Fruit fly (Drosophila melanogaster) whole organism, embryonic: ENCODE data around the gene CG7164.
A peak's percentile ranks its signal among the peaks of the same experiment; 100 is the strongest.

Experiments used
- Aef1 ChIP-seq: fragments of 200-800 bp; sonication (Bioruptor generic); IDR thresholded peaks from 3 replicates; pipeline ENCODE4 v1.3.6; 2022; ENCODE audit warnings: missing biosample characterization, missing genetic modification characterization
- B-H2 ChIP-seq: fragments of 200-800 bp; sonication (Bioruptor generic); optimal IDR thresholded peaks from 2 replicates; lab custom pipeline; 2018; ENCODE audit warnings: missing biosample characterization, mild to moderate bottlenecking, missing genetic modification characterization
- C15 ChIP-seq: fragments of 200-800 bp; sonication (Bioruptor generic); IDR thresholded peaks from 3 replicates; pipeline ENCODE4 v1.3.6; 2022; ENCODE audit warnings: missing biosample characterization, missing genetic modification characterization
- CG10543 ChIP-seq: fragments of 200-800 bp; sonication (Bioruptor generic); optimal IDR thresholded peaks from 3 replicates; lab custom pipeline; 2017; ENCODE audit warnings: missing biosample characterization, mild to moderate bottlenecking, missing genetic modification characterization, moderate library complexity
- CG11723 ChIP-seq: fragments of 200-800 bp; sonication (Bioruptor generic); optimal IDR thresholded peaks from 2 replicates; lab custom pipeline; 2017; ENCODE audit warnings: missing biosample characterization, mild to moderate bottlenecking, missing genetic modification characterization
- CG12104 ChIP-seq: fragments of 200-800 bp; sonication (Bioruptor generic); optimal IDR thresholded peaks from 3 replicates; lab custom pipeline; 2016; ENCODE audit warnings: missing biosample characterization, missing genetic modification characterization
- CG15479 ChIP-seq: fragments of 200-800 bp; sonication (Bioruptor generic); optimal IDR thresholded peaks from 3 replicates; lab custom pipeline; 2019; ENCODE audit warnings: missing biosample characterization, mild to moderate bottlenecking, missing genetic modification characterization, moderate library complexity
- CG16863 ChIP-seq: fragments of 200-800 bp; sonication (Bioruptor generic); optimal IDR thresholded peaks from 3 replicates; lab custom pipeline; 2016; ENCODE audit warnings: missing biosample characterization, missing genetic modification characterization
- CG17186 ChIP-seq: fragments of 200-800 bp; sonication (Bioruptor generic); optimal IDR thresholded peaks from 3 replicates; lab custom pipeline; 2017; ENCODE audit warnings: missing biosample characterization, missing genetic modification reagents, missing genetic modification characterization
- CG18599 ChIP-seq: fragments of 200-800 bp; sonication (Bioruptor generic); optimal IDR thresholded peaks from 3 replicates; lab custom pipeline; 2017; ENCODE audit warnings: missing biosample characterization, missing genetic modification characterization, mild to moderate bottlenecking, moderate library complexity, missing genetic modification reagents
- CG3065 ChIP-seq: fragments of 200-800 bp; sonication (Bioruptor generic); optimal IDR thresholded peaks from 2 replicates; lab custom pipeline; 2016; ENCODE audit warnings: missing biosample characterization, missing genetic modification characterization
- CG31224 ChIP-seq: fragments of 200-800 bp; sonication (Bioruptor generic); IDR thresholded peaks from 2 replicates; pipeline ENCODE4 v1.3.6; 2022; ENCODE audit warnings: missing biosample characterization, missing genetic modification characterization
- CG3163 ChIP-seq: fragments of 200-800 bp; sonication (Bioruptor generic); optimal IDR thresholded peaks from 3 replicates; lab custom pipeline; 2016; ENCODE audit warnings: missing biosample characterization, missing genetic modification characterization
- CG4282 ChIP-seq: fragments of 200-800 bp; sonication (Bioruptor generic); optimal IDR thresholded peaks from 2 replicates; lab custom pipeline; 2016; ENCODE audit warnings: missing biosample characterization, missing genetic modification characterization
- CG4730 ChIP-seq: fragments of 200-800 bp; sonication (Bioruptor generic); IDR thresholded peaks from 2 replicates; pipeline ENCODE4 v1.3.6; 2022; ENCODE audit warnings: missing biosample characterization, missing genetic modification characterization
- Dip3 ChIP-seq: fragments of 200-800 bp; sonication (Bioruptor generic); optimal IDR thresholded peaks from 3 replicates; lab custom pipeline; 2016; ENCODE audit warnings: missing biosample characterization, missing genetic modification characterization
- Drgx ChIP-seq: fragments of 200-800 bp; sonication (Bioruptor generic); IDR thresholded peaks from 2 replicates; pipeline ENCODE4 v1.3.6; 2022; ENCODE audit warnings: missing biosample characterization, missing genetic modification characterization
- Hr3 ChIP-seq: fragments of 200-800 bp; sonication (Bioruptor generic); optimal IDR thresholded peaks from 3 replicates; lab custom pipeline; 2016; ENCODE audit warnings: missing biosample characterization, missing genetic modification characterization
- Nf-YA ChIP-seq: fragments of 200-800 bp; sonication (Bioruptor generic); IDR thresholded peaks from 2 replicates; pipeline ENCODE4 v1.3.6; 2022; ENCODE audit warnings: missing biosample characterization, missing genetic modification characterization
- Oaz ChIP-seq: fragments of 200-800 bp; sonication (Bioruptor generic); IDR thresholded peaks from 2 replicates; pipeline ENCODE4 v1.3.6; 2022; ENCODE audit warnings: missing biosample characterization, missing genetic modification characterization
- PHDP ChIP-seq: fragments of 200-800 bp; sonication (Bioruptor generic); optimal IDR thresholded peaks from 3 replicates; lab custom pipeline; 2018; ENCODE audit warnings: missing biosample characterization, mild to moderate bottlenecking, missing genetic modification characterization, moderate library complexity
- btn ChIP-seq: fragments of 200-800 bp; sonication (Bioruptor generic); optimal IDR thresholded peaks from 2 replicates; lab custom pipeline; 2016; ENCODE audit warnings: missing biosample characterization, missing genetic modification characterization
- chinmo ChIP-seq: fragments of 200-800 bp; sonication (Bioruptor generic); IDR thresholded peaks from 4 replicates; pipeline ENCODE4 v1.3.6; 2022; ENCODE audit warnings: missing biosample characterization, missing genetic modification characterization; ENCODE audit not compliant: partially characterized antibody
- ci ChIP-seq: fragments of 200-800 bp; sonication (Bioruptor generic); IDR thresholded peaks from 3 replicates; pipeline ENCODE4 v1.3.6; 2022; ENCODE audit warnings: missing biosample characterization, missing genetic modification characterization
- dmrt11E ChIP-seq: fragments of 200-800 bp; sonication (Bioruptor generic); optimal IDR thresholded peaks from 3 replicates; lab custom pipeline; 2018; ENCODE audit warnings: missing biosample characterization, mild to moderate bottlenecking, missing genetic modification characterization, moderate library complexity
- dysf ChIP-seq: fragments of 200-800 bp; sonication (Bioruptor generic); IDR thresholded peaks from 3 replicates; pipeline ENCODE4 v1.3.6; 2022; ENCODE audit warnings: missing biosample characterization, missing genetic modification characterization
- eve ChIP-seq, 2 experiments: fragments of >200 bp; optimal IDR thresholded peaks; 2 replicates each; lab custom pipeline; 2017; ENCODE audit warnings: missing biosample characterization in 2 of 2, missing genetic modification characterization in 2 of 2
- exex ChIP-seq: fragments of 200-800 bp; sonication (Bioruptor generic); optimal IDR thresholded peaks from 4 replicates; lab custom pipeline; 2018; ENCODE audit warnings: missing biosample characterization, mild to moderate bottlenecking, missing genetic modification characterization, moderate library complexity
- gsb ChIP-seq: fragments of 200-800 bp; sonication (Bioruptor generic); IDR thresholded peaks from 2 replicates; pipeline ENCODE4 v1.3.6; 2022; ENCODE audit warnings: missing biosample characterization, missing genetic modification characterization
- ham ChIP-seq: fragments of 200-800 bp; sonication (Bioruptor generic); IDR thresholded peaks from 2 replicates; pipeline ENCODE4 v1.3.6; 2022; ENCODE audit warnings: missing biosample characterization, missing genetic modification characterization
- hkb ChIP-seq, 2 experiments: fragments of 200-800 bp in 1 of 2; fragments of >200 bp in 1 of 2; sonication (Bioruptor generic) in 1 of 2; IDR thresholded peaks in 1 of 2; optimal IDR thresholded peaks in 1 of 2; 2 replicates each; pipeline versions ENCODE4 v1.3.6 to Lab custom; 2017 to 2022; ENCODE audit warnings: missing biosample characterization in 1 of 2, missing genetic modification characterization in 1 of 2
- inv ChIP-seq: fragments of 200-800 bp; sonication (Bioruptor generic); IDR thresholded peaks from 2 replicates; pipeline ENCODE4 v1.3.6; 2022; ENCODE audit warnings: missing biosample characterization, missing genetic modification characterization; ENCODE audit not compliant: partially characterized antibody
- luna ChIP-seq: fragments of 200-800 bp; sonication (Bioruptor generic); optimal IDR thresholded peaks from 2 replicates; lab custom pipeline; 2016; ENCODE audit warnings: missing biosample characterization, missing genetic modification characterization
- mld ChIP-seq: fragments of 200-800 bp; sonication (Bioruptor generic); IDR thresholded peaks from 3 replicates; pipeline ENCODE4 v1.3.6; 2022; ENCODE audit warnings: missing biosample characterization, missing genetic modification characterization; ENCODE audit not compliant: partially characterized antibody
- nmo ChIP-seq: fragments of 200-800 bp; sonication (Bioruptor generic); optimal IDR thresholded peaks from 2 replicates; lab custom pipeline; 2018; ENCODE audit warnings: missing biosample characterization, mild to moderate bottlenecking, missing genetic modification characterization, moderate library complexity
- nom ChIP-seq: fragments of 200-800 bp; sonication (Bioruptor generic); optimal IDR thresholded peaks from 2 replicates; lab custom pipeline; 2017; ENCODE audit warnings: missing biosample characterization, missing genetic modification characterization, mild to moderate bottlenecking, moderate library complexity, missing genetic modification reagents
- onecut ChIP-seq: fragments of 200-800 bp; sonication (Bioruptor generic); IDR thresholded peaks from 2 replicates; pipeline ENCODE4 v1.3.6; 2022; ENCODE audit warnings: missing biosample characterization, missing genetic modification characterization
- sens ChIP-seq: fragments of 200-800 bp; sonication (Bioruptor generic); peaks from one replicate; lab custom pipeline; 2016; ENCODE audit warnings: missing biosample characterization, missing genetic modification characterization
- sima ChIP-seq: fragments of 200-800 bp; sonication (Bioruptor generic); optimal IDR thresholded peaks from 2 replicates; lab custom pipeline; 2016; ENCODE audit warnings: missing biosample characterization, missing genetic modification characterization
- so ChIP-seq: fragments of 200-800 bp; sonication (Bioruptor generic); IDR thresholded peaks from 3 replicates; pipeline ENCODE4 v1.3.6; 2022; ENCODE audit warnings: missing biosample characterization, missing genetic modification characterization
- tll ChIP-seq, 2 experiments: fragments of 200-800 bp in 1 of 2; fragments of >200 bp in 1 of 2; sonication (Bioruptor generic) in 1 of 2; optimal IDR thresholded peaks; 2 replicates each; lab custom pipeline; 2017 to 2019; ENCODE audit warnings: missing biosample characterization in 2 of 2, missing genetic modification characterization in 2 of 2, mild to moderate bottlenecking in 1 of 2, moderate library complexity in 1 of 2
- tna ChIP-seq: fragments of 200-800 bp; sonication (Bioruptor generic); IDR thresholded peaks from 2 replicates; pipeline ENCODE4 v1.3.6; 2022; ENCODE audit warnings: missing biosample characterization, missing genetic modification characterization; ENCODE audit not compliant: partially characterized antibody
- wdn ChIP-seq: fragments of 200-800 bp; sonication (Bioruptor generic); IDR thresholded peaks from 2 replicates; pipeline ENCODE4 v1.3.6; 2022; ENCODE audit warnings: missing biosample characterization, missing genetic modification characterization
- wek ChIP-seq: fragments of 200-800 bp; sonication (Bioruptor generic); optimal IDR thresholded peaks from 3 replicates; lab custom pipeline; 2018; ENCODE audit warnings: missing biosample characterization, mild to moderate bottlenecking, missing genetic modification characterization, moderate library complexity
- zen ChIP-seq: fragments of 200-800 bp; sonication (Bioruptor generic); optimal IDR thresholded peaks from 3 replicates; lab custom pipeline; 2018; ENCODE audit warnings: missing biosample characterization, mild to moderate bottlenecking, missing genetic modification characterization, moderate library complexity
- zfh2 ChIP-seq: fragments of 200-800 bp; sonication (Bioruptor generic); optimal IDR thresholded peaks from 2 replicates; lab custom pipeline; 2016; ENCODE audit warnings: missing biosample characterization, missing genetic modification characterization

CG7164 gene

DNA sequence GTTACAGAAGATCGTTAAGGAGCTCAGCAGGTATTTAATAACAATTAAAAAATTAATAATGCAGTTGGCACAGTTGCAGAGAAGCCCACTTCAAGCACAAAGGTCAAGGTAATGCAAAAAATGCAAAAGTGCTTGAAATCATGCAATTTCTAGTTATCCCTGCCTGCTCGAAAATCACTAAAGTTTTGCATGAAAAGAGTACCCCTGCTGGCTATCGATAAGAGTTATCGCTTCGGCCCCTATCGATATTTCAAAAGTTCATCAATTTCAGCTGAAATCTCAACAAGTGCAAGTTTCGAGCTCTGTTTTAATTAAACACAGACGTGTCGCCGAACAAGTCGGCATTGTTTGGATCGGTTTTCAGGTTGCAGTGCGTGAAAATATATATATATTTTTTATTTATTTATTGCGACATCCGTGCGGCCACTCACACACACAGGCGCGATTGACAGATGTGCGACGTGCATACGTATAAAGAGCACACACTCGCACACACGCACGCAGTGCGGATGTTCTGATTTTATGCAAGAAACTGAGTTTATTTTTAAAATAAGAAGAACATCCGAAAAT, 40.1 kb downstream of the CG7164 start (continued):
- TF ChIP-seq Oaz (GFP tag; lab: Robert Waterston, UW): peak; percentile 43; the same call in 1 of the 2 replicates
- TF ChIP-seq chinmo (GFP tag; lab: Robert Waterston, UW): peak; percentile 81; the same call in 2 of the 4 replicates
- peak; percentile 76; the same call in 2 of the 3 replicates for TF ChIP-seq mld (GFP tag; lab: Robert Waterston, UW)
- TF ChIP-seq eve (GFP tag; optimal IDR thresholded peaks at IDR 0.05; lab: Kevin White, UChicago): no peak
- no peak for TF ChIP-seq btn (GFP tag; lab: Kevin White, UChicago)
- TF ChIP-seq tna (GFP tag; lab: Robert Waterston, UW): peak; percentile 67
- TF ChIP-seq zfh2 (GFP tag; lab: Kevin White, UChicago): peak; percentile 71
- TF ChIP-seq CG3065: no peak
- TF ChIP-seq so (GFP tag; lab: Robert Waterston, UW): no peak
- no peak for TF ChIP-seq CG11723
- TF ChIP-seq CG15479 (GFP tag; lab: Kevin White, UChicago): peak; percentile 32
- no peak for TF ChIP-seq CG4730 (GFP tag; lab: Robert Waterston, UW)
- TF ChIP-seq C15: no peak
- no peak; the same call in 2 of the 3 replicates for TF ChIP-seq Aef1
- peak; percentile 50 for TF ChIP-seq Hr3 (GFP tag; lab: Kevin White, UChicago)
- TF ChIP-seq nom (GFP tag; lab: Kevin White, UChicago): peak; percentile 41
- TF ChIP-seq Nf-YA (GFP tag; lab: Robert Waterston, UW): no peak

DNA sequence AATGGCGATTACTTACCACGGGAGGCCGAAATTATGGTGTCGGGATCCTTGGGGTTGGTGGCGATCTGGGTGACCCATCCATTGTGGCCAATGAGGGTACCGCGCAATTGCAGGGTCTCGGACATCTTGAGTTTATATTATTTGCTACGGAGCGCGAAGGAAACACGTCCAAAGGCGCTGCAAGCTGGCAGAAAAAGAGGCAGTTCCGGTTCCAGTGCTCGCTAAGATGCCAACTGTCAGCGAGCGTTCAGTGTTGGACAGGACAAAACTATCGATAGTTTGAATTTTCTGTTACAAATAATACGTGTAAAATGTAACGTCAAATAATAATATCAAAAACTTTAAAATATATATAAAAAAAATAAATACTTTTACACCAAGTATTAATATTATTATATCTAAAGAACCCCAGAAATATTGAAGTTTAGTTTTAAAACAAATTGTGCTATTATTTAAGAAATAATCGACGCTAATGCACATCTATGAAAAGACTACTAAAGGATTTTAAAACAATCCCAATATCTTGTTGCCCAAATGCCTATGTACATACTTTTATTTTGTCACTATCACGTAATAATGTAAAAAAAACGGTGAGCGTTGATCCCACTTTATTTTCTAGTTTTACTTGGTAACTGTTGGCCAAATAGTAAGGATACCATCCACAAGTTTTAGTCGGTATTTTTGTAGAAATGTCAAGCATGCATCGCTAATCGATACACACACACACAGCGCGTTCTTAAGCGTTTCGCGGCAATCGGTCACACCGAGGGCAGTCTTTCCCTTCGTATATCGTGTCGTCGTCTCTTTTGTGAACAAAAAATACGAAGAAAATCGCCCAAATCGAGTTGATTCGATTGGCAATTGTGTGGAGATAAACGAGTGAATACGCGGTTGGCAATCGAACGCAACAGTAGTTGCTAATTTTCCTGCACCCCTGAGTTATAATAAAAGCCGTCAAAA, 46.1 kb downstream of the CG7164 start, which contains the start of the genes Rack1 and mts:
Gene Rack1 (minus strand): TSS at position 271 of the 960 bp plus-strand sequence.
Gene mts (plus strand): TSS at position 606 of the 960 bp plus-strand sequence.
- TF ChIP-seq B-H2 (GFP tag; lab: Kevin White, UChicago): peak; percentile 96
- TF ChIP-seq wek: peak; percentile 85
- peak; percentile 67 for TF ChIP-seq dmrt11E
- TF ChIP-seq gsb (GFP tag; lab: Robert Waterston, UW): peak; percentile 67
- TF ChIP-seq sens (GFP tag; lab: Kevin White, UChicago): peak; percentile 93
- peak; percentile 57 for TF ChIP-seq CG17186 (GFP tag; lab: Kevin White, UChicago)
- peak; percentile 59 for TF ChIP-seq Dip3 (GFP tag; lab: Kevin White, UChicago)
- peak; percentile 79 for TF ChIP-seq CG12104 (GFP tag; lab: Kevin White, UChicago)
- TF ChIP-seq CG3163 (GFP tag; lab: Kevin White, UChicago): peak; percentile 34
- no peak for TF ChIP-seq CG4282
- TF ChIP-seq ci (GFP tag; lab: Robert Waterston, UW): peak; percentile 97
- TF ChIP-seq zen: peak; percentile 29
- TF ChIP-seq dysf (GFP tag; lab: Robert Waterston, UW): peak; percentile 75; the same call in 2 of the 3 replicates
- TF ChIP-seq nmo (GFP tag; lab: Kevin White, UChicago): peak; percentile 56
- TF ChIP-seq luna (GFP tag; lab: Kevin White, UChicago): peak; percentile 42
- peak; percentile 88 for TF ChIP-seq onecut
- TF ChIP-seq tll (GFP tag; optimal IDR thresholded peaks at IDR 0.05; lab: Kevin White, UChicago): no peak
- TF ChIP-seq PHDP: peak; percentile 86
- TF ChIP-seq hkb (optimal IDR thresholded peaks at IDR 0.05; lab: Kevin White, UChicago): peak; percentile 37
- peak; percentile 83 for TF ChIP-seq hkb (GFP tag; IDR thresholded peaks at IDR 0.05; lab: Robert Waterston, UW)
- peak; percentile 63 for TF ChIP-seq CG31224 (GFP tag; lab: Robert Waterston, UW)
- TF ChIP-seq CG10543 (GFP tag; lab: Kevin White, UChicago): peak; percentile 91
- peak; percentile 29; the same call in 1 of the 2 replicates for TF ChIP-seq ham (GFP tag; lab: Robert Waterston, UW)
- peak; percentile 30; the same call in 1 of the 2 replicates for TF ChIP-seq inv
- peak; percentile 6 for TF ChIP-seq sima (GFP tag; lab: Kevin White, UChicago)
- peak; percentile 50 for TF ChIP-seq exex (tag; lab: Kevin White, UChicago)
- peak; percentile 50; the same call in 1 of the 2 replicates for TF ChIP-seq Drgx (GFP tag; lab: Robert Waterston, UW)
- TF ChIP-seq wdn (GFP tag; lab: Robert Waterston, UW): peak; percentile 80
- peak; percentile 92 for TF ChIP-seq CG18599 (GFP tag; lab: Kevin White, UChicago)
- peak; percentile 67 for TF ChIP-seq CG16863 (GFP tag; lab: Kevin White, UChicago)
